Worm (Caenorhabditis elegans) whole organism, L4 larva: ENCODE measurements around the gene F42G2.7.

ENCODE experiments used
- F26F4.8 ChIP-seq: fragments of 200-800 bp; sonication (Bioruptor generic); conservative IDR thresholded peaks from 2 replicates; pipeline ENCODE4 v1.3.6; 2022; ENCODE audit warnings: missing genetic modification characterization, missing compliant biosample characterization
- F44E2.7 ChIP-seq: fragments of 200-800 bp; sonication (Bioruptor generic); IDR thresholded peaks from 2 replicates; pipeline ENCODE4 v2.1.2; 2022; ENCODE audit warnings: missing genetic modification characterization, missing compliant biosample characterization
- F49E8.2 ChIP-seq: sonication (generic microtip); optimal IDR thresholded peaks from 2 replicates; lab custom pipeline; 2016; ENCODE audit warnings: missing compliant biosample characterization, mild to moderate bottlenecking, missing genetic modification characterization, borderline replicate concordance
- T20F7.1 ChIP-seq: fragments of 200-800 bp; sonication (Bioruptor generic); optimal IDR thresholded peaks from 2 replicates; lab custom pipeline; 2018; ENCODE audit warnings: mild to moderate bottlenecking, missing genetic modification characterization, missing compliant biosample characterization
- aha-1 ChIP-seq: fragments of 150-350 bp; peaks from one replicate; lab custom pipeline; 2014; ENCODE audit warnings: missing biosample characterization, missing genetic modification characterization
- ama-1 ChIP-seq: fragments of 150-350 bp; optimal IDR thresholded peaks from 2 replicates; lab custom pipeline; 2014; ENCODE audit warnings: inconsistent platforms, mixed read lengths
- attf-4 ChIP-seq: sonication (generic microtip); optimal IDR thresholded peaks from 3 replicates; lab custom pipeline; 2017; ENCODE audit warnings: missing biosample characterization, missing genetic modification characterization
- daf-12 ChIP-seq: fragments of 150-350 bp; optimal IDR thresholded peaks from 2 replicates; lab custom pipeline; 2014; ENCODE audit warnings: missing biosample characterization, missing genetic modification reagents, missing genetic modification characterization
- daf-16 ChIP-seq, 3 experiments: sonication (generic microtip); optimal IDR thresholded peaks; 2 replicates each; lab custom pipeline; 2016 to 2017; ENCODE audit warnings: missing genetic modification characterization in 3 of 3, missing genetic modification reagents in 3 of 3, mild to moderate bottlenecking in 2 of 3, missing compliant biosample characterization in 2 of 3, missing biosample characterization in 1 of 3, moderate library complexity in 1 of 3
- daf-19 ChIP-seq: fragments of 200-800 bp; sonication (Bioruptor generic); conservative IDR thresholded peaks from 2 replicates; pipeline ENCODE4 v1.3.6; 2022; ENCODE audit warnings: missing genetic modification characterization, missing compliant biosample characterization
- daf-8 ChIP-seq: fragments of 200-800 bp; sonication (Bioruptor generic); IDR thresholded peaks from 2 replicates; pipeline ENCODE4 v1.3.6; 2022; ENCODE audit warnings: missing genetic modification characterization, missing compliant biosample characterization
- dmd-9 ChIP-seq: fragments of 200-800 bp; sonication (Bioruptor generic); IDR thresholded peaks from 2 replicates; pipeline ENCODE4 v1.3.6; 2022; ENCODE audit warnings: missing genetic modification reagents, missing genetic modification characterization, missing compliant biosample characterization
- gei-8 ChIP-seq: fragments of 200-800 bp; sonication (Bioruptor generic); optimal IDR thresholded peaks from 2 replicates; lab custom pipeline; 2018; ENCODE audit warnings: mild to moderate bottlenecking, missing genetic modification characterization, missing compliant biosample characterization
- hif-1 ChIP-seq, 2 experiments: sonication (generic microtip); optimal IDR thresholded peaks; 2 replicates each; lab custom pipeline; 2016 to 2017; ENCODE audit warnings: missing compliant biosample characterization in 2 of 2, missing genetic modification characterization in 2 of 2, missing genetic modification reagents in 2 of 2, missing genotype in 2 of 2, mild to moderate bottlenecking in 1 of 2
- jun-1 ChIP-seq: fragments of 150-350 bp; optimal IDR thresholded peaks from 2 replicates; lab custom pipeline; 2014; ENCODE audit warnings: missing biosample characterization, missing genetic modification reagents, missing genetic modification characterization
- lin-29 ChIP-seq: fragments of 200-800 bp; sonication (Bioruptor generic); IDR thresholded peaks from 2 replicates; pipeline ENCODE4 v1.3.6; 2022; ENCODE audit warnings: missing genetic modification reagents, missing genetic modification characterization, missing compliant biosample characterization
- madf-5 ChIP-seq, 2 experiments: fragments of 200-800 bp; sonication (Bioruptor generic); IDR thresholded peaks; 2 replicates each; pipeline ENCODE4 v1.3.6; 2022; ENCODE audit warnings: missing compliant biosample characterization in 2 of 2, missing genetic modification characterization in 2 of 2
- madf-9 ChIP-seq: fragments of 200-800 bp; sonication (Bioruptor generic); conservative IDR thresholded peaks from 2 replicates; pipeline ENCODE4 v1.3.6; 2022; ENCODE audit warnings: missing genetic modification reagents, missing genetic modification characterization, missing compliant biosample characterization
- mxl-3 ChIP-seq: fragments of 200-800 bp; sonication (Bioruptor generic); optimal IDR thresholded peaks from 2 replicates; lab custom pipeline; 2018; ENCODE audit warnings: mild to moderate bottlenecking, missing genetic modification characterization, missing compliant biosample characterization
- nhr-10 ChIP-seq: fragments of 150-350 bp; optimal IDR thresholded peaks from 2 replicates; lab custom pipeline; 2014; ENCODE audit warnings: missing biosample characterization, missing genetic modification characterization
- nhr-102 ChIP-seq: sonication (generic microtip); optimal IDR thresholded peaks from 2 replicates; lab custom pipeline; 2016; ENCODE audit warnings: mild to moderate bottlenecking, missing genetic modification characterization, moderate library complexity, missing compliant biosample characterization
- nhr-111 ChIP-seq: fragments of 200-800 bp; sonication (Bioruptor generic); optimal IDR thresholded peaks from 2 replicates; lab custom pipeline; 2018; ENCODE audit warnings: mild to moderate bottlenecking, missing genetic modification characterization, missing compliant biosample characterization
- nhr-42 ChIP-seq: fragments of 200-800 bp; sonication (Bioruptor generic); IDR thresholded peaks from 2 replicates; pipeline ENCODE4 v1.3.6; 2022; ENCODE audit warnings: missing genetic modification characterization, missing compliant biosample characterization
- nhr-48 ChIP-seq: sonication (generic microtip); optimal IDR thresholded peaks from 2 replicates; lab custom pipeline; 2016; ENCODE audit warnings: mild to moderate bottlenecking, missing genetic modification characterization, missing compliant biosample characterization
- nhr-6 ChIP-seq: fragments of 150-350 bp; optimal IDR thresholded peaks from 2 replicates; lab custom pipeline; 2014; ENCODE audit warnings: missing biosample characterization, missing genetic modification characterization
- pqm-1 ChIP-seq: sonication (generic microtip); optimal IDR thresholded peaks from 2 replicates; lab custom pipeline; 2017; ENCODE audit warnings: missing biosample characterization, missing genetic modification characterization
- set-16 ChIP-seq: fragments of 200-800 bp; sonication (Bioruptor generic); IDR thresholded peaks from 2 replicates; pipeline ENCODE4 v1.3.6; 2022; ENCODE audit warnings: missing genetic modification reagents, missing genetic modification characterization, missing compliant biosample characterization
- spr-3 ChIP-seq: fragments of 200-800 bp; sonication (Bioruptor generic); optimal IDR thresholded peaks from 2 replicates; lab custom pipeline; 2018; ENCODE audit warnings: mild to moderate bottlenecking, missing genetic modification characterization, missing compliant biosample characterization
- tra-1 ChIP-seq: fragments of 200-800 bp; sonication (Bioruptor generic); IDR thresholded peaks from 2 replicates; pipeline ENCODE4 v1.3.6; 2022; ENCODE audit warnings: missing genetic modification reagents, missing genetic modification characterization, missing compliant biosample characterization
- unc-39 ChIP-seq: sonication (generic microtip); optimal IDR thresholded peaks from 2 replicates; lab custom pipeline; 2017; ENCODE audit warnings: missing biosample characterization, missing genetic modification characterization
- unc-62 ChIP-seq, 3 experiments: fragments of 150-350 bp in 1 of 3; sonication (generic microtip); optimal IDR thresholded peaks in 2 of 3; peaks in 1 of 3; 1 replicate in 1 of 3; 2 replicates in 2 of 3; lab custom pipeline; 2014 to 2017; ENCODE audit warnings: missing biosample characterization in 3 of 3, missing genetic modification characterization in 3 of 3, missing genetic modification reagents in 3 of 3, missing genotype in 1 of 3
- zfp-2 ChIP-seq: sonication (generic microtip); optimal IDR thresholded peaks from 2 replicates; lab custom pipeline; 2016; ENCODE audit warnings: mild to moderate bottlenecking, missing genetic modification characterization, missing compliant biosample characterization
- zfp-3 ChIP-seq: fragments of 200-800 bp; sonication (Bioruptor generic); conservative IDR thresholded peaks from 2 replicates; pipeline ENCODE4 v1.3.6; 2022; ENCODE audit warnings: missing genetic modification reagents, missing genetic modification characterization, missing compliant biosample characterization

Gene F42G2.7

DNA sequence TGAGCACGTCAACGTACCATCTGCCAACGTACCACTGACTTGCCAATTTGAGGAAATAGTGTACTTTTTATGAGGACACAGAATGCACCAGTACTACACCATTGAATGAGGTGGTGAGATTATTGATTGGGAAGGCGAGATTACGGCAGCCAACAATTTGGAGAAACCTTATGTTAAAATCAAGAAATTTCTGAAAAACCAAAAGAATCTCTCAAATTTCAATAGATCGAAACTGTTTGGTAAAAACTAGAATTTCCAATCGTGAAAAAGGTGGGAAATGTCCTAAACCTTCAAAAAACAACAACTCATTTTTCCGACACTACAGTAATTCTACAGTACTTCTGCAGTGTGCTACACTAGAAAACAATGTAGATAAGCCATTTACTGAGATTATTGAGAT is 14.0 kb downstream of the F42G2.7 start, which contains the start of gene ceh-86:
TSS of gene ceh-86 (minus strand) at position 101 of the 400 bp plus-strand sequence.
- TF ChIP-seq daf-12 (tag; lab: Kevin White, UChicago) (no peak), gei-8 (no peak), daf-19 (GFP tag; lab: Robert Waterston, UW) (no peak), madf-5 (GFP tag; IDR thresholded peaks at IDR 0.05; lab: Robert Waterston, UW) (no peak), F26F4.8 (no peak), nhr-6 (tag; lab: Kevin White, UChicago) (no peak), F44E2.7 (GFP tag; lab: Robert Waterston, UW) (no peak), unc-62 (GFP tag; optimal IDR thresholded peaks at IDR 0.05 in 1 of 2; lab: Kevin White, UChicago) (no peak), unc-62 (tag; optimal IDR thresholded peaks at IDR 0.05; lab: Kevin White, UChicago) (no peak), unc-39 (tag; lab: Kevin White, UChicago) (no peak)

DNA sequence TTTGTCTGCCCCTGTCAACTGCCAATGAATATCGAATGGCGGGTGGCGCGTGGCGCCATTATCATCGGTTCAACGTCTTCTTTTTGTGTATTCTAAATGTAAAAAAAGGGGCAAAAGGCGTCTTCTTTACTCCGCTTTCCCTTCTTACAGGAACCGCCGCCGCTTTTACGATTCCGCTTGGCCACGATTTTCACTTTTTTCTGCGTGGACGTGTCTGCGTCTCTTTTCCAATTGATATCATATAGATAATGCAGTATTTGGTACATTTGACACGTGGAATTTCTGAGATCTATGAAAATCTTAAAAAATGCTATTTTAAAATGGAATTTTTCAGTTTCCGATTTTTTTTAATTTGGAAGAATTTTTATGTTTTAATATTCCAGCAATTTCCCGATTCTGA is 17.6 kb downstream of the F42G2.7 start:
- TF ChIP-seq mxl-3 (GFP tag; lab: Kevin White, UChicago) (peak; percentile 9), daf-8 (GFP tag; lab: Robert Waterston, UW) (no peak)

DNA sequence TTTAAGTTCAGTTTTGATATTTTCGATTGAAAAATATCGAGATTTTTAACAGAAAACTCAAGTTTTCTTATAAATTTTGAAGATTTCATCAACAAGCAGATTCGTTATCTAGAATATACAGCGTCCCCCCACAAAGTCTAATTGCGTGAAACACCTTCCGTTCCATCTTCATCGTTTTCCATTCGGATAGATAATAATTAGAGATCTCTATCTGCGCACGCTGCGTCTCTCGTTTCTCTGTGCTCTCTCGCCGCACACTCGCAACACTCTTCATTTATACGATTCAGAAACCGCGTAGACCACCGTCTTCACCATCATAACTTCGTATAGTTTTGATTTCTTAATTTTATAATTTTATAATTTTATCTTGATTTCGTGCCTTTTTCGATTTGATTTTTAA is 18.8 kb downstream of the F42G2.7 start:
- no peak for TF ChIP-seq nhr-48 (tag; lab: Kevin White, UChicago)
- peak in 1 of 2 experiments; percentile 37 for TF ChIP-seq unc-62 (GFP tag; optimal IDR thresholded peaks at IDR 0.05 in 1 of 2; lab: Kevin White, UChicago)
- no peak for TF ChIP-seq unc-62 (tag; optimal IDR thresholded peaks at IDR 0.05; lab: Kevin White, UChicago)
- TF ChIP-seq spr-3 (GFP tag; lab: Kevin White, UChicago) = no peak

- no peak for TF ChIP-seq daf-16 (GFP tag; optimal IDR thresholded peaks at IDR 0.05; lab: Kevin White, UChicago)
- TF ChIP-seq daf-16 (tag; optimal IDR thresholded peaks at IDR 0.05; lab: Kevin White, UChicago) = peak; percentile 2
- peak; percentile 71 for TF ChIP-seq pqm-1 (tag; lab: Kevin White, UChicago)
- no peak for TF ChIP-seq nhr-6 (tag; lab: Kevin White, UChicago)
- TF ChIP-seq F49E8.2 (tag; lab: Kevin White, UChicago) = no peak
Measured at ce11 chrII:2438180-2438579, 20.2 kb downstream of the F42G2.7 start.

- no peak for TF ChIP-seq nhr-10
Measured at ce11 chrII:2438944-2439343, 21.0 kb downstream of the F42G2.7 start.

- TF ChIP-seq pqm-1 (tag; lab: Kevin White, UChicago) (no peak), nhr-111 (no peak), nhr-42 (no peak), daf-12 (tag; lab: Kevin White, UChicago) (no peak), zfp-3 (GFP tag; lab: Robert Waterston, UW) (no peak), aha-1 (tag; lab: Kevin White, UChicago) (no peak), zfp-2 (no peak), jun-1 (tag; lab: Kevin White, UChicago) (no peak), daf-8 (GFP tag; lab: Robert Waterston, UW) (no peak), attf-4 (tag; lab: Kevin White, UChicago) (no peak), hif-1 (tag; optimal IDR thresholded peaks at IDR 0.05; lab: Kevin White, UChicago) (no peak), F26F4.8 (no peak), lin-29 (GFP tag; lab: Robert Waterston, UW) (no peak), T20F7.1 (GFP tag; lab: Kevin White, UChicago) (no peak), tra-1 (no peak), set-16 (no peak), ama-1 (no peak), dmd-9 (GFP tag; lab: Robert Waterston, UW) (no peak), madf-9 (no peak), nhr-102 (no peak)
Measured at ce11 chrII:2440312-2440711, 22.4 kb downstream of the F42G2.7 start.
